Worm (Caenorhabditis elegans) whole organism, L4/young adult: ENCODE measurements around the gene mboa-2.
"Not testable (repeated sequence)": the region's sequence is repeated elsewhere in the genome, so short reads cannot be mapped to it uniquely, and the experiment has no call there.

Experiments used
- W03F9.2 ChIP-seq: fragments of 150-350 bp; optimal IDR thresholded peaks from 2 replicates; lab custom pipeline; 2014; ENCODE audit warnings: missing biosample characterization, missing genetic modification characterization
- dao-5 ChIP-seq: sonication (generic microtip); optimal IDR thresholded peaks from 2 replicates; lab custom pipeline; 2016; ENCODE audit warnings: missing genotype, missing genetic modification characterization, moderate library complexity, missing compliant biosample characterization
- him-1 ChIP-seq: sonication (generic microtip); optimal IDR thresholded peaks from 2 replicates; lab custom pipeline; 2016; ENCODE audit warnings: missing genotype, missing genetic modification reagents, missing genetic modification characterization, missing compliant biosample characterization

DNA sequence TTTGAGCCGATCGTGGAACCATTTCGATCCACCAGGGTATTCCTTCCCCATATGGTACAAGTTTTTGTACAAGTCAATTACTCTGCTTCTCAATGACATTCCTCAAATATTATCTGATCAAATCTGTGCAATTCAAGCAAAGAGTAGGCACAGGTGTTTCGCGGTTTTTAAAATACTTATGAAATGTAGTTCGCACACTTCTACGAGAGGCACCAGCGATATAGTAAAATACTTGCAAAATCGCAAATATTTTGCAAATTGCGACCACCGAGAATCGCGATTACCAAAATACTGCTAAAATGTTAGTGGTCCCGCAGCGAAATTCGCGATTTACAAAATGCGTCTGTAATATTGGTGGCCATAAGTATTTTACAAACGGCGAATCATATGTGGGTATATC lies 12.6 kb downstream of the mboa-2 start, which contains the start of gene Y42A5A.5:
- not testable (repeated sequence) for TF ChIP-seq W03F9.2, him-1, dao-5 (tag; lab: Kevin White, UChicago)
